Worm (Caenorhabditis elegans) whole organism, L4/young adult: Measurements from ENCODE around the gene ZK262.8.

Experiments
- W03F9.2 ChIP-seq: fragments of 150-350 bp; optimal IDR thresholded peaks from 2 replicates; lab custom pipeline; 2014; ENCODE audit warnings: missing biosample characterization, missing genetic modification characterization
- dao-5 ChIP-seq: sonication (generic microtip); optimal IDR thresholded peaks from 2 replicates; lab custom pipeline; 2016; ENCODE audit warnings: missing genotype, missing genetic modification characterization, moderate library complexity, missing compliant biosample characterization
- him-1 ChIP-seq: sonication (generic microtip); optimal IDR thresholded peaks from 2 replicates; lab custom pipeline; 2016; ENCODE audit warnings: missing genotype, missing genetic modification reagents, missing genetic modification characterization, missing compliant biosample characterization

ce11 chrV:18414051-18414450, 24.1 kb upstream of the ZK262.8 start, which contains the start of gene txt-8:
- TF ChIP-seq him-1 = no peak
- no peak for TF ChIP-seq dao-5 (tag; lab: Kevin White, UChicago)
- no peak for TF ChIP-seq W03F9.2 (tag; lab: Kevin White, UChicago)
